Fruit fly (Drosophila melanogaster): ENCODE results near the gene TfIIA-S.

- TF ChIP-seq CTCF (optimal IDR thresholded peaks at IDR 0.05) (no peak), CG8478 (optimal IDR thresholded peaks at IDR 0.05) (no peak)
These were observed 21.5 kb downstream of the TfIIA-S start for dm6 chr3R:23869203-23869892.

Data from S2 (cell line).